Worm (Caenorhabditis elegans) whole organism, young adult: Measurements from ENCODE around the gene irld-65.
A peak's percentile ranks its signal among the peaks of the same experiment; 100 is the strongest.

ENCODE experiments used
- F10E7.11 ChIP-seq: sonication (generic microtip); optimal IDR thresholded peaks from 2 replicates; lab custom pipeline; 2017; ENCODE audit warnings: mild to moderate bottlenecking, missing genetic modification characterization, moderate library complexity, missing compliant biosample characterization
- F33H1.4 ChIP-seq: fragments of 200-800 bp; sonication (Bioruptor generic); IDR thresholded peaks from 2 replicates; pipeline ENCODE4 v1.3.6; 2022; ENCODE audit warnings: missing genetic modification reagents, missing genetic modification characterization, missing compliant biosample characterization
- F37B4.10 ChIP-seq: fragments of 200-800 bp; sonication (Bioruptor generic); IDR thresholded peaks from 2 replicates; pipeline ENCODE4 v1.3.6; 2022; ENCODE audit warnings: missing genetic modification characterization, missing compliant biosample characterization
- F49E8.2 ChIP-seq: sonication (generic microtip); optimal IDR thresholded peaks from 3 replicates; lab custom pipeline; 2017; ENCODE audit warnings: missing genetic modification characterization, mild to moderate bottlenecking, missing compliant biosample characterization, antibody characterized with exemption, moderate library complexity; ENCODE audit not compliant: insufficient read depth
- F52B5.7 ChIP-seq: sonication (generic microtip); optimal IDR thresholded peaks from 2 replicates; lab custom pipeline; 2016; ENCODE audit warnings: mild to moderate bottlenecking, missing genetic modification characterization, missing compliant biosample characterization
- F55B11.4 ChIP-seq: sonication (generic microtip); optimal IDR thresholded peaks from 2 replicates; lab custom pipeline; 2016; ENCODE audit warnings: missing compliant biosample characterization, missing genetic modification characterization, borderline replicate concordance; ENCODE audit not compliant: insufficient read depth
- F57A8.1 ChIP-seq: fragments of 200-800 bp; sonication (Bioruptor generic); optimal IDR thresholded peaks from 2 replicates; lab custom pipeline; 2018; ENCODE audit warnings: mild to moderate bottlenecking, missing genetic modification characterization, moderate library complexity, missing compliant biosample characterization
- K11D2.4 ChIP-seq: fragments of 200-800 bp; sonication (Bioruptor generic); IDR thresholded peaks from 2 replicates; pipeline ENCODE4 v1.3.6; 2022; ENCODE audit warnings: missing genetic modification reagents, missing genetic modification characterization, missing compliant biosample characterization
- T26A5.8 ChIP-seq: sonication (generic microtip); optimal IDR thresholded peaks from 2 replicates; lab custom pipeline; 2016; ENCODE audit warnings: missing genetic modification characterization, missing compliant biosample characterization
- Y56A3A.18 ChIP-seq: fragments of 200-800 bp; sonication (Bioruptor generic); IDR thresholded peaks from 2 replicates; pipeline ENCODE4 v1.3.6; 2022; ENCODE audit warnings: missing genetic modification reagents, missing genetic modification characterization, missing compliant biosample characterization
- Y67H2A.10 ChIP-seq: fragments of 200-800 bp; sonication (Bioruptor generic); conservative IDR thresholded peaks from 2 replicates; pipeline ENCODE4 v1.3.6; 2022; ENCODE audit warnings: missing genetic modification reagents, missing genetic modification characterization, missing compliant biosample characterization
- aptf-2 ChIP-seq: fragments of 200-800 bp; sonication (Bioruptor generic); conservative IDR thresholded peaks from 2 replicates; pipeline ENCODE4 v1.3.6; 2022; ENCODE audit warnings: missing genetic modification reagents, missing genetic modification characterization, missing compliant biosample characterization
- attf-3 ChIP-seq: fragments of 200-800 bp; sonication (Bioruptor generic); conservative IDR thresholded peaks from 2 replicates; pipeline ENCODE4 v1.3.6; 2022; ENCODE audit warnings: missing genetic modification reagents, missing genetic modification characterization, missing compliant biosample characterization
- attf-5 ChIP-seq: fragments of 200-800 bp; sonication (Bioruptor generic); optimal IDR thresholded peaks from 2 replicates; lab custom pipeline; 2018; ENCODE audit warnings: mild to moderate bottlenecking, missing genetic modification characterization, missing compliant biosample characterization
- bed-2 ChIP-seq: fragments of 200-800 bp; sonication (Bioruptor generic); IDR thresholded peaks from 2 replicates; pipeline ENCODE4 v1.3.6; 2022; ENCODE audit warnings: missing genetic modification reagents, missing genetic modification characterization, missing compliant biosample characterization
- ccch-3 ChIP-seq: fragments of 200-800 bp; sonication (Bioruptor generic); optimal IDR thresholded peaks from 2 replicates; lab custom pipeline; 2018; ENCODE audit warnings: mild to moderate bottlenecking, missing genetic modification characterization, missing compliant biosample characterization
- ceh-27 ChIP-seq: fragments of 200-800 bp; sonication (Bioruptor generic); optimal IDR thresholded peaks from 2 replicates; lab custom pipeline; 2018; ENCODE audit warnings: mild to moderate bottlenecking, missing genetic modification characterization, moderate library complexity, missing compliant biosample characterization
- ceh-91 ChIP-seq: fragments of 200-800 bp; sonication (Bioruptor generic); IDR thresholded peaks from 2 replicates; pipeline ENCODE4 v1.3.6; 2022; ENCODE audit warnings: missing genetic modification reagents, missing genetic modification characterization, missing compliant biosample characterization
- die-1 ChIP-seq: sonication (generic microtip); optimal IDR thresholded peaks from 2 replicates; lab custom pipeline; 2016; ENCODE audit warnings: missing genotype, mild to moderate bottlenecking, missing genetic modification characterization, missing compliant biosample characterization
- egrh-3 ChIP-seq: fragments of 200-800 bp; sonication (Bioruptor generic); IDR thresholded peaks from 2 replicates; pipeline ENCODE4 v1.3.6; 2022; ENCODE audit warnings: missing genetic modification reagents, missing genetic modification characterization, missing compliant biosample characterization
- hlh-12 ChIP-seq: sonication (generic microtip); optimal IDR thresholded peaks from 2 replicates; lab custom pipeline; 2016; ENCODE audit warnings: missing genetic modification characterization, missing compliant biosample characterization
- hlh-26 ChIP-seq: fragments of 200-800 bp; sonication (Bioruptor generic); conservative IDR thresholded peaks from 2 replicates; pipeline ENCODE4 v1.3.6; 2022; ENCODE audit warnings: missing genetic modification reagents, missing genetic modification characterization, missing compliant biosample characterization
- hmg-20 ChIP-seq: fragments of 200-800 bp; sonication (Bioruptor generic); IDR thresholded peaks from 2 replicates; pipeline ENCODE4 v1.3.6; 2022; ENCODE audit warnings: missing genetic modification reagents, missing genetic modification characterization, missing compliant biosample characterization
- lin-54 ChIP-seq: fragments of 200-800 bp; sonication (Bioruptor generic); optimal IDR thresholded peaks from 2 replicates; lab custom pipeline; 2018; ENCODE audit warnings: mild to moderate bottlenecking, missing genetic modification characterization, missing compliant biosample characterization
- lir-1 ChIP-seq: fragments of 200-800 bp; sonication (Bioruptor generic); conservative IDR thresholded peaks from 2 replicates; pipeline ENCODE4 v1.3.6; 2022; ENCODE audit warnings: missing genetic modification reagents, missing genetic modification characterization, missing compliant biosample characterization
- lsy-27 ChIP-seq: sonication (generic microtip); optimal IDR thresholded peaks from 2 replicates; lab custom pipeline; 2017; ENCODE audit warnings: missing genetic modification characterization, mild to moderate bottlenecking, missing compliant biosample characterization, antibody characterized with exemption, missing genotype, borderline replicate concordance; ENCODE audit not compliant: insufficient read depth
- mel-28 ChIP-seq: sonication (generic microtip); optimal IDR thresholded peaks from 2 replicates; lab custom pipeline; 2016; ENCODE audit warnings: borderline replicate concordance, mild to moderate bottlenecking, missing genetic modification characterization, missing compliant biosample characterization
- nhr-179 ChIP-seq: sonication (generic microtip); optimal IDR thresholded peaks from 2 replicates; lab custom pipeline; 2016; ENCODE audit warnings: mild to moderate bottlenecking, missing genetic modification characterization, missing compliant biosample characterization
- nhr-80 ChIP-seq: sonication (generic microtip); optimal IDR thresholded peaks from 2 replicates; lab custom pipeline; 2016; ENCODE audit warnings: missing genetic modification characterization, missing compliant biosample characterization
- nhr-90 ChIP-seq: sonication (generic microtip); optimal IDR thresholded peaks from 2 replicates; lab custom pipeline; 2016; ENCODE audit warnings: missing genotype, mild to moderate bottlenecking, missing genetic modification characterization, missing compliant biosample characterization
- pha-4 ChIP-seq: fragments of 150-350 bp; sonication (generic microtip); optimal IDR thresholded peaks from 2 replicates; lab custom pipeline; 2014; ENCODE audit warnings: missing biosample characterization, missing genetic modification reagents, missing genetic modification characterization
- rec-8 ChIP-seq, 2 experiments: sonication (generic microtip); optimal IDR thresholded peaks; 2 replicates each; lab custom pipeline; 2016; ENCODE audit warnings: mild to moderate bottlenecking in 2 of 2, missing genetic modification characterization in 2 of 2, missing genetic modification reagents in 2 of 2, missing genotype in 2 of 2, missing biosample characterization in 1 of 2, missing compliant biosample characterization in 1 of 2, moderate library complexity in 1 of 2
- repo-1 ChIP-seq: sonication (generic microtip); optimal IDR thresholded peaks from 2 replicates; lab custom pipeline; 2017; ENCODE audit warnings: mild to moderate bottlenecking, missing genetic modification characterization, missing compliant biosample characterization
- rpc-1 ChIP-seq, 2 experiments: fragments of 150-350 bp in 1 of 2; sonication (generic microtip) in 1 of 2; optimal IDR thresholded peaks; 2 replicates each; lab custom pipeline; 2014 to 2018; ENCODE audit warnings: missing biosample characterization in 1 of 2, missing genetic modification characterization in 1 of 2, missing genetic modification reagents in 1 of 2, missing genotype in 1 of 2
- snpc-4 ChIP-seq, 5 experiments: fragments of 150-350 bp in 1 of 5; sonication (generic microtip) in 4 of 5; optimal IDR thresholded peaks; 2 replicates each; lab custom pipeline; 2014 to 2018; ENCODE audit warnings: missing genetic modification characterization in 5 of 5, missing biosample characterization in 3 of 5, antibody characterized with exemption in 2 of 5, mild to moderate bottlenecking in 2 of 5, missing compliant biosample characterization in 2 of 5, missing genotype in 2 of 5, moderate library complexity in 2 of 5, missing genetic modification reagents in 1 of 5
- tbp1 ChIP-seq: fragments of 200-800 bp; sonication (Bioruptor generic); optimal IDR thresholded peaks from 2 replicates; lab custom pipeline; 2018; ENCODE audit warnings: mild to moderate bottlenecking, missing genetic modification characterization, missing compliant biosample characterization
- xnd-1 ChIP-seq: sonication (generic microtip); optimal IDR thresholded peaks from 2 replicates; lab custom pipeline; 2016; ENCODE audit warnings: missing genotype, missing genetic modification reagents, missing genetic modification characterization, missing compliant biosample characterization
- zim-3 ChIP-seq: sonication (generic microtip); optimal IDR thresholded peaks from 2 replicates; lab custom pipeline; 2017; ENCODE audit warnings: mild to moderate bottlenecking, missing genetic modification characterization, moderate library complexity, missing compliant biosample characterization
- ztf-25 ChIP-seq: fragments of 200-800 bp; sonication (Bioruptor generic); IDR thresholded peaks from 2 replicates; pipeline ENCODE4 v1.3.6; 2022; ENCODE audit warnings: missing genetic modification reagents, missing genetic modification characterization, missing compliant biosample characterization
- ztf-26 ChIP-seq: sonication (generic microtip); optimal IDR thresholded peaks from 2 replicates; lab custom pipeline; 2017; ENCODE audit warnings: missing genetic modification characterization, missing compliant biosample characterization
- ztf-28 ChIP-seq: fragments of 200-800 bp; sonication (Bioruptor generic); IDR thresholded peaks from 2 replicates; pipeline ENCODE4 v1.3.6; 2022; ENCODE audit warnings: missing genetic modification reagents, missing genetic modification characterization, missing compliant biosample characterization

The irld-65 gene

DNA sequence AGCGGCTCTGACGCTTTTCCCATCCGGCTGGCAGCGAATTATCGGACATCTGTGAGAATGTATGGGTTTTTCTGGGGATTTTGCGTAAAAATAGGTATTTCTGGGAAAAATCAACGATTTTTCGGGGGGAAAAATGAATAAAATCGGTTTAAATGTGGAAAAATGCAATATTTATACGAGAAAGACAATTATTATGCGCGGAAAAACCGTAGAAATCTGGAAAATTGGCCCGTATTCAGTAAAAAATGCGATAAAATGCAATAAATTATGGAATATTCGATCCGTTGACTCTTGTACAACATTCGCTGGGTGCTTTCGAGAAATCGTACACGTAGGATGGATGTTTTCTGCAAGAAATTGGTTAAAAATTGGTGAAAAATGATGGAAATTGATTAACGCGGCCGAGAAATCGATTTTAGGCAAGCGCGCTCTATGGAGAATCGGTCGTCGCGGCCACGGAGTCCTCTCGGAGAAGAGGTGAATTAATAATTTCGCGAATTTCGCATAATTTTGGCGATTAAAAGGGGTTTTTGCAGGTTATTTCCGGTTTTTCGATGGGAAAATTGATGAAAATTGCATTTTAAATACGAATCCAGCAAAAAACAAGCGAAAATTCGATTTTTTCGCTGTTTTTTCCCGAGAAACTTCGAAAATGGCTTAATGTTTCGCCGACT is 48.7 kb downstream of the irld-65 start, which contains the start of gene pinn-1 (continued):
- TF ChIP-seq nhr-80 (tag; lab: Kevin White, UChicago) (peak; percentile 4), repo-1 (tag; lab: Kevin White, UChicago) (peak; percentile 56), ccch-3 (peak; percentile 93), lsy-27 (tag; lab: Kevin White, UChicago) (no peak), F55B11.4 (no peak), Y56A3A.18 (GFP tag; lab: Robert Waterston, UW) (0 out of 2 replicates have a peak, but pooled peaks have one; percentile 48), hlh-12 (tag; lab: Kevin White, UChicago) (no peak), K11D2.4 (GFP tag; lab: Robert Waterston, UW) (peak; percentile 89), lir-1 (GFP tag; lab: Robert Waterston, UW) (no peak; the same call in 1 of the 2 replicates), pha-4 (tag; lab: Kevin White, UChicago) (no peak), T26A5.8 (no peak), mel-28 (peak; percentile 66), rpc-1 (optimal IDR thresholded peaks at IDR 0.05; lab: Kevin White, UChicago) (no peak), rpc-1 (tag; optimal IDR thresholded peaks at IDR 0.05; lab: Kevin White, UChicago) (no peak), aptf-2 (GFP tag; lab: Robert Waterston, UW) (peak; percentile 75; the same call in 1 of the 2 replicates), ceh-91 (GFP tag; lab: Robert Waterston, UW) (peak; percentile 79), ztf-28 (peak; percentile 93), F37B4.10 (GFP tag; lab: Robert Waterston, UW) (no peak), attf-5 (GFP tag; lab: Kevin White, UChicago) (peak; percentile 75), nhr-179 (tag; lab: Kevin White, UChicago) (no peak), die-1 (tag; lab: Kevin White, UChicago) (no peak), F57A8.1 (GFP tag; lab: Kevin White, UChicago) (no peak), hmg-20 (GFP tag; lab: Robert Waterston, UW) (no peak), egrh-3 (peak; percentile 52; the same call in 1 of the 2 replicates), hlh-26 (GFP tag; lab: Robert Waterston, UW) (no peak), attf-3 (GFP tag; lab: Robert Waterston, UW) (no peak; the same call in 1 of the 2 replicates), Y67H2A.10 (peak; percentile 70; the same call in 1 of the 2 replicates), F10E7.11 (tag; lab: Kevin White, UChicago) (no peak), F33H1.4 (GFP tag; lab: Robert Waterston, UW) (peak; percentile 69), tbp1 (peak; percentile 66), F49E8.2 (tag; lab: Kevin White, UChicago) (no peak), rec-8 (tag; optimal IDR thresholded peaks at IDR 0.05; lab: Kevin White, UChicago) (peak; percentile 28 to 56), ztf-25 (GFP tag; lab: Robert Waterston, UW) (0 out of 2 replicates have a peak, but pooled peaks have one; percentile 31)
- TF ChIP-seq, all 124 proteins: peak for 74

ce11 chrII:2885518-2886449 is 52.0 kb downstream of the irld-65 start:
- TF ChIP-seq ceh-27 (GFP tag; lab: Kevin White, UChicago), result no peak
- TF ChIP-seq pha-4 (tag; lab: Kevin White, UChicago), result no peak
- TF ChIP-seq ztf-26 (tag; lab: Kevin White, UChicago), result no peak
- no peak for TF ChIP-seq F57A8.1 (GFP tag; lab: Kevin White, UChicago)
- no peak for TF ChIP-seq nhr-90 (tag; lab: Kevin White, UChicago)
- TF ChIP-seq F52B5.7, result no peak
- TF ChIP-seq snpc-4 (GFP tag; optimal IDR thresholded peaks at IDR 0.05; lab: Kevin White, UChicago), result no peak
- TF ChIP-seq snpc-4 (tag; optimal IDR thresholded peaks at IDR 0.05; lab: Kevin White, UChicago), result no peak
- no peak for TF ChIP-seq lin-54
- TF ChIP-seq zim-3, result no peak
- no peak for TF ChIP-seq ccch-3
- TF ChIP-seq xnd-1 (tag; lab: Kevin White, UChicago), result no peak
- no peak for TF ChIP-seq rpc-1 (optimal IDR thresholded peaks at IDR 0.05; lab: Kevin White, UChicago)
- no peak for TF ChIP-seq rpc-1 (tag; optimal IDR thresholded peaks at IDR 0.05; lab: Kevin White, UChicago)
- no peak for TF ChIP-seq hlh-26 (GFP tag; lab: Robert Waterston, UW)
- TF ChIP-seq bed-2, result no peak
